Fruit fly (Drosophila melanogaster): ENCODE measurements around the gene CG14712.
A peak's percentile ranks its signal among the peaks of the same experiment; 100 is the strongest.

CG14712 gene

DNA sequence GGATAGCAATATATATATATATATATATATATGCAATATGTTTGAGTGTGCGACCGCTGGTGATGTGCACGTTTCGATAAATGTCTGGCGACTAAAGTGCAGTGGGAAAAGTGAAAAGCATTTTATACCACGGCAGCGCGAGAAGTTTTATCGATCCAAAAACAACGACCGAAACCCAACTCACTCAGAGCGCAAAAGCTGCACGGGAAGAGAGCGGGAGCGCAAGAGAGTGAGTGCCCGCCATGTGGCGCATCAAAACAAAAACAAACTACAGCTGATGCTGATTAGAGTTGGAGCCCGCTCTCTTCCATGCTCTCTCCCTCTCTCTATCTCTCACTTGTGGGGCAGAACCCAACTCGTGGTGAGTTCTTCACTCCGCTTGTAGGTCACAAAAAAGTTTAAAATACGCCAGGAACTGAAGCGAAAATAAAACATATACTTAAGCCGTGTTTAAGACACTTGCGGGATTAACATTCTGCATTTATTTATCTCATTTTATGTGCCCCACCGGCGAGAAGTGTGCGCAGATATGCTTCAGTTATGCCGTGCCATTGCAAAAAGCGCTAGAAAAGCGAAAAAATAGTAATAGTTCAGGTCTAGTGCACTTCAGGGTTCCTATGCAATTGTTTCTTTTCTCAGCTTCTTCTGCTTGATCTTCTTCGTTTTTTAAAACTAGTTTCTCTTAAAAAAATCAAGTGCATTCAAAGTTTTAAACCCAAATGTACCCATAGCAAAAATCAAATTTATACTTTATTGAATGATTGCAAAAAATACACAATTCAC is 23.7 kb upstream of the CG14712 start (continued):
- TF ChIP-seq run (tag; optimal IDR thresholded peaks at IDR 0.05) (no peak), CG2889 (GFP tag; IDR thresholded peaks at IDR 0.05) (no peak), Ravus (GFP tag; IDR thresholded peaks at IDR 0.05) (no peak), sug (tag; optimal IDR thresholded peaks at IDR 0.05) (no peak), CG10462 (GFP tag; optimal IDR thresholded peaks at IDR 0.05) (no peak), dimm (GFP tag; IDR thresholded peaks at IDR 0.05) (no peak), CG2120 (GFP tag; optimal IDR thresholded peaks at IDR 0.05) (no peak), CG15601 (tag; optimal IDR thresholded peaks at IDR 0.05) (no peak), az2 (GFP tag; optimal IDR thresholded peaks at IDR 0.05) (no peak), Hmx (GFP tag; optimal IDR thresholded peaks at IDR 0.05) (no peak), br (optimal IDR thresholded peaks at IDR 0.05) (no peak), pzg (GFP tag; optimal IDR thresholded peaks at IDR 0.05) (no peak), CG10147 (GFP tag; optimal IDR thresholded peaks at IDR 0.05) (no peak), CG11398 (GFP tag; optimal IDR thresholded peaks at IDR 0.05) (no peak), CG10274 (GFP tag; optimal IDR thresholded peaks at IDR 0.05) (no peak), tio (GFP tag; optimal IDR thresholded peaks at IDR 0.05) (no peak), CG6765 (GFP tag; optimal IDR thresholded peaks at IDR 0.05) (no peak), CG10654 (GFP tag; optimal IDR thresholded peaks at IDR 0.05) (no peak), dpn (GFP tag; optimal IDR thresholded peaks at IDR 0.05) (no peak), CG11723 (GFP tag; optimal IDR thresholded peaks at IDR 0.05) (no peak), pb (GFP tag; optimal IDR thresholded peaks at IDR 0.05) (no peak), kay (GFP tag; optimal IDR thresholded peaks at IDR 0.05) (no peak), chm (GFP tag; IDR thresholded peaks at IDR 0.05) (peak; percentile 30; the same call in 1 of the 2 replicates), nau (GFP tag; optimal IDR thresholded peaks at IDR 0.05) (no peak), sob (GFP tag; IDR thresholded peaks at IDR 0.05) (0 out of 2 replicates have a peak, but pooled peaks have one; percentile 20), ewg (GFP tag; optimal IDR thresholded peaks at IDR 0.05) (peak; percentile 32), CG15479 (GFP tag; optimal IDR thresholded peaks at IDR 0.05) (no peak), p53 (GFP tag; optimal IDR thresholded peaks at IDR 0.05) (no peak), CHES-1-like (GFP tag; optimal IDR thresholded peaks at IDR 0.05) (no peak), pfk (GFP tag; optimal IDR thresholded peaks at IDR 0.05) (no peak), unpg (GFP tag; optimal IDR thresholded peaks at IDR 0.05) (no peak), Sry-δ (GFP tag; optimal IDR thresholded peaks at IDR 0.05) (no peak), chif (GFP tag; optimal IDR thresholded peaks at IDR 0.05) (no peak), H15 (GFP tag; IDR thresholded peaks at IDR 0.05) (no peak), yki (optimal IDR thresholded peaks at IDR 0.05) (peak; percentile 99), Taf1 (GFP tag; IDR thresholded peaks at IDR 0.05) (no peak), h (optimal IDR thresholded peaks at IDR 0.05) (no peak), HLHmδ (GFP tag; optimal IDR thresholded peaks at IDR 0.05) (peak; percentile 37), D19A (tag; optimal IDR thresholded peaks at IDR 0.05) (peak; percentile 5), CG7556 (GFP tag; optimal IDR thresholded peaks at IDR 0.05) (no peak), CG43689 (GFP tag; IDR thresholded peaks at IDR 0.05) (no peak), CG11085 (GFP tag; IDR thresholded peaks at IDR 0.05) (no peak), fd96Cb (tag; optimal IDR thresholded peaks at IDR 0.05) (no peak), Ets97D (GFP tag; optimal IDR thresholded peaks at IDR 0.05) (no peak), BEAF-32 (GFP tag; optimal IDR thresholded peaks at IDR 0.05) (no peak), CG9876 (GFP tag; optimal IDR thresholded peaks at IDR 0.05) (no peak), crc (GFP tag; optimal IDR thresholded peaks at IDR 0.05) (no peak), CG16863 (GFP tag; optimal IDR thresholded peaks at IDR 0.05) (no peak), gce (GFP tag; IDR thresholded peaks at IDR 0.05) (peak; percentile 49; the same call in 1 of the 3 replicates), eve (GFP tag; optimal IDR thresholded peaks at IDR 0.05) (peak in 1 of 2 experiments; percentile 52), CG5245 (GFP tag; optimal IDR thresholded peaks at IDR 0.05) (no peak), CG33557 (GFP tag; optimal IDR thresholded peaks at IDR 0.05) (no peak)

Measured in whole organism, embryonic.